Worm (Caenorhabditis elegans) whole organism, mixed stage, embryonic: ENCODE results near the gene crls-1.

ENCODE experiments used
- M03D4.4 ChIP-seq: sonication (generic microtip); optimal IDR thresholded peaks from 2 replicates; lab custom pipeline; 2017; ENCODE audit warnings: mild to moderate bottlenecking, missing genetic modification characterization, missing compliant biosample characterization
- blmp-1 ChIP-seq: fragments of 150-350 bp; optimal IDR thresholded peaks from 2 replicates; lab custom pipeline; 2014; ENCODE audit warnings: missing biosample characterization, missing genetic modification characterization
- ceh-39 ChIP-seq: fragments of 150-350 bp; optimal IDR thresholded peaks from 2 replicates; lab custom pipeline; 2014; ENCODE audit warnings: missing biosample characterization, missing genetic modification characterization
- ceh-43 ChIP-seq: fragments of 200-800 bp; sonication (Bioruptor generic); optimal IDR thresholded peaks from 2 replicates; lab custom pipeline; 2018; ENCODE audit warnings: mild to moderate bottlenecking, missing genetic modification characterization, moderate library complexity, missing compliant biosample characterization
- ces-1 ChIP-seq: fragments of 150-350 bp; optimal IDR thresholded peaks from 2 replicates; lab custom pipeline; 2014; ENCODE audit warnings: missing biosample characterization, missing genetic modification reagents, missing genetic modification characterization
- cnd-1 ChIP-seq: fragments of 200-800 bp; sonication (Bioruptor generic); optimal IDR thresholded peaks from 2 replicates; lab custom pipeline; 2018; ENCODE audit warnings: mild to moderate bottlenecking, missing genetic modification characterization, missing compliant biosample characterization
- drap-1 ChIP-seq: fragments of 200-800 bp; sonication (Bioruptor generic); optimal IDR thresholded peaks from 3 replicates; lab custom pipeline; 2018; ENCODE audit warnings: mild to moderate bottlenecking, missing genetic modification characterization, missing compliant biosample characterization
- elt-1 ChIP-seq: sonication (generic microtip); optimal IDR thresholded peaks from 2 replicates; lab custom pipeline; 2017; ENCODE audit warnings: missing genetic modification characterization, mild to moderate bottlenecking, missing compliant biosample characterization, antibody characterized with exemption, moderate library complexity, borderline replicate concordance; ENCODE audit not compliant: insufficient read depth
- elt-3 ChIP-seq: fragments of 150-350 bp; optimal IDR thresholded peaks from 2 replicates; lab custom pipeline; 2014; ENCODE audit warnings: missing biosample characterization, missing genetic modification characterization
- flh-1 ChIP-seq: fragments of 200-800 bp; sonication (Bioruptor generic); optimal IDR thresholded peaks from 2 replicates; lab custom pipeline; 2018; ENCODE audit warnings: mild to moderate bottlenecking, missing genetic modification characterization, moderate library complexity, missing compliant biosample characterization
- ham-2 ChIP-seq: fragments of 200-800 bp; sonication (Bioruptor generic); optimal IDR thresholded peaks from 2 replicates; lab custom pipeline; 2018; ENCODE audit warnings: mild to moderate bottlenecking, missing genetic modification characterization, missing compliant biosample characterization
- hlh-1 ChIP-seq: fragments of 150-350 bp; optimal IDR thresholded peaks from 2 replicates; lab custom pipeline; 2014; ENCODE audit warnings: missing biosample characterization, missing genetic modification reagents, missing genetic modification characterization
- lin-13 ChIP-seq: fragments of 150-350 bp; optimal IDR thresholded peaks from 2 replicates; lab custom pipeline; 2014; ENCODE audit warnings: missing biosample characterization, missing genetic modification characterization
- lin-32 ChIP-seq: fragments of 200-800 bp; sonication (Bioruptor generic); optimal IDR thresholded peaks from 2 replicates; lab custom pipeline; 2018; ENCODE audit warnings: mild to moderate bottlenecking, missing genetic modification characterization, missing compliant biosample characterization
- lsy-2 ChIP-seq: fragments of 150-350 bp; optimal IDR thresholded peaks from 2 replicates; lab custom pipeline; 2014; ENCODE audit warnings: missing biosample characterization, missing genetic modification characterization
- mep-1 ChIP-seq: fragments of 150-350 bp; optimal IDR thresholded peaks from 2 replicates; lab custom pipeline; 2017; ENCODE audit warnings: missing biosample characterization, missing genetic modification reagents, missing genetic modification characterization, inconsistent platforms
- mls-2 ChIP-seq: sonication (generic microtip); optimal IDR thresholded peaks from 2 replicates; lab custom pipeline; 2016; ENCODE audit warnings: mild to moderate bottlenecking, missing genetic modification characterization, moderate library complexity, missing compliant biosample characterization
- nhr-12 ChIP-seq: fragments of 150-350 bp; optimal IDR thresholded peaks from 2 replicates; lab custom pipeline; 2014; ENCODE audit warnings: missing biosample characterization, missing genetic modification characterization
- nhr-2 ChIP-seq: fragments of 150-350 bp; optimal IDR thresholded peaks from 2 replicates; lab custom pipeline; 2014; ENCODE audit warnings: missing biosample characterization, missing genetic modification characterization
- nhr-237 ChIP-seq: fragments of 150-350 bp; optimal IDR thresholded peaks from 2 replicates; lab custom pipeline; 2014; ENCODE audit warnings: missing biosample characterization, missing genetic modification characterization
- nhr-28 ChIP-seq: fragments of 150-350 bp; optimal IDR thresholded peaks from 2 replicates; lab custom pipeline; 2014; ENCODE audit warnings: missing biosample characterization, missing genetic modification characterization
- nhr-76 ChIP-seq: sonication (generic microtip); optimal IDR thresholded peaks from 2 replicates; lab custom pipeline; 2017; ENCODE audit warnings: missing biosample characterization, missing genetic modification characterization
- pha-4 ChIP-seq: fragments of 150-350 bp; optimal IDR thresholded peaks from 2 replicates; lab custom pipeline; 2018; ENCODE audit warnings: missing biosample characterization, missing genetic modification reagents, missing genetic modification characterization
- sem-2 ChIP-seq: fragments of 200-800 bp; sonication (Bioruptor generic); optimal IDR thresholded peaks from 2 replicates; lab custom pipeline; 2018; ENCODE audit warnings: mild to moderate bottlenecking, missing genetic modification characterization, missing compliant biosample characterization
- snpc-4 ChIP-seq: fragments of 150-350 bp; optimal IDR thresholded peaks from 2 replicates; lab custom pipeline; 2014; ENCODE audit warnings: missing biosample characterization, missing genetic modification characterization
- sptf-1 ChIP-seq: sonication (generic microtip); optimal IDR thresholded peaks from 2 replicates; lab custom pipeline; 2017; ENCODE audit warnings: mild to moderate bottlenecking, missing genetic modification characterization, moderate library complexity, missing compliant biosample characterization
- tbx-8 ChIP-seq: fragments of 200-800 bp; sonication (Bioruptor generic); optimal IDR thresholded peaks from 2 replicates; lab custom pipeline; 2018; ENCODE audit warnings: mild to moderate bottlenecking, missing genetic modification characterization, moderate library complexity, missing compliant biosample characterization
- unc-120 ChIP-seq: sonication (generic microtip); optimal IDR thresholded peaks from 2 replicates; lab custom pipeline; 2017; ENCODE audit warnings: missing genetic modification characterization, missing compliant biosample characterization; ENCODE audit not compliant: poor library complexity, severe bottlenecking
- unc-39 ChIP-seq: fragments of 150-350 bp; optimal IDR thresholded peaks from 2 replicates; lab custom pipeline; 2014; ENCODE audit warnings: missing biosample characterization, missing genetic modification characterization
- unc-62 ChIP-seq: fragments of 150-350 bp; optimal IDR thresholded peaks from 2 replicates; lab custom pipeline; 2014; ENCODE audit warnings: missing biosample characterization, missing genetic modification reagents, missing genetic modification characterization
- zip-8 ChIP-seq: fragments of 150-350 bp; optimal IDR thresholded peaks from 2 replicates; lab custom pipeline; 2014; ENCODE audit warnings: missing biosample characterization, missing genetic modification characterization
- ztf-11 ChIP-seq: fragments of 150-350 bp; optimal IDR thresholded peaks from 2 replicates; lab custom pipeline; 2014; ENCODE audit warnings: missing biosample characterization, missing genetic modification characterization

Gene crls-1

ce11 chrIII:896904-897303 is 12.8 kb downstream of the crls-1 start:
- TF ChIP-seq sem-2: no peak
- no peak for TF ChIP-seq snpc-4 (tag; lab: Kevin White, UChicago)
- no peak for TF ChIP-seq ham-2
- no peak for TF ChIP-seq tbx-8 (GFP tag; lab: Kevin White, UChicago)
- no peak for TF ChIP-seq ces-1 (GFP tag; lab: Kevin White, UChicago)
- TF ChIP-seq nhr-237 (tag; lab: Kevin White, UChicago): no peak
- TF ChIP-seq mep-1 (tag; lab: Kevin White, UChicago): no peak
- TF ChIP-seq unc-39 (tag; lab: Kevin White, UChicago): no peak
- TF ChIP-seq, all 35 proteins: peak for 0

- no peak for TF ChIP-seq nhr-28
- peak; percentile 18 for TF ChIP-seq hlh-1 (tag; lab: Kevin White, UChicago)
These were observed 14.2 kb downstream of the crls-1 start, which contains the start of the genes ztf-18 and F23H11.2 for ce11 chrIII:895525-895924. Gene ztf-18 (minus strand): TSS chrIII:895712. Gene F23H11.2 (plus strand): TSS chrIII:895747.

- TF ChIP-seq nhr-28: no peak
- TF ChIP-seq sptf-1 (tag; lab: Kevin White, UChicago): no peak
- TF ChIP-seq tbx-8 (GFP tag; lab: Kevin White, UChicago): no peak
- no peak for TF ChIP-seq mep-1 (tag; lab: Kevin White, UChicago)
- TF ChIP-seq ztf-11 (tag; lab: Kevin White, UChicago): no peak
- no peak for TF ChIP-seq ham-2
- TF ChIP-seq, all 35 proteins: peak for 0
These were observed 18.7 kb downstream of the crls-1 start, which contains the start of gene T24C4.10 for ce11 chrIII:891014-891413. Gene T24C4.10 (minus strand): TSS chrIII:891243.

ce11 chrIII:888983-889549 is 20.6 kb downstream of the crls-1 start:
- no peak for TF ChIP-seq lin-13 (tag; lab: Kevin White, UChicago)
- TF ChIP-seq lsy-2 (tag; lab: Kevin White, UChicago): peak; percentile 81
- TF ChIP-seq elt-1: no peak
- TF ChIP-seq lin-32 (GFP tag; lab: Kevin White, UChicago): no peak
- TF ChIP-seq nhr-12: no peak

- TF ChIP-seq flh-1 (GFP tag; lab: Kevin White, UChicago) (no peak), unc-120 (tag; lab: Kevin White, UChicago) (peak; percentile 41), pha-4 (peak; percentile 24), M03D4.4 (tag; lab: Kevin White, UChicago) (no peak), ces-1 (GFP tag; lab: Kevin White, UChicago) (peak; percentile 63), cnd-1 (tag; lab: Kevin White, UChicago) (no peak), nhr-237 (tag; lab: Kevin White, UChicago) (no peak), mep-1 (tag; lab: Kevin White, UChicago) (no peak), ham-2 (peak; percentile 23), nhr-12 (no peak), elt-3 (tag; lab: Kevin White, UChicago) (no peak), zip-8 (tag; lab: Kevin White, UChicago) (no peak), sem-2 (no peak), nhr-76 (tag; lab: Kevin White, UChicago) (peak; percentile 34), ceh-39 (tag; lab: Kevin White, UChicago) (peak; percentile 32), unc-62 (peak; percentile 16), elt-1 (no peak), lsy-2 (tag; lab: Kevin White, UChicago) (peak; percentile 21), blmp-1 (tag; lab: Kevin White, UChicago) (peak; percentile 49), lin-32 (GFP tag; lab: Kevin White, UChicago) (no peak), nhr-2 (tag; lab: Kevin White, UChicago) (no peak), ceh-43 (GFP tag; lab: Kevin White, UChicago) (no peak), drap-1 (GFP tag; lab: Kevin White, UChicago) (no peak), mls-2 (tag; lab: Kevin White, UChicago) (peak; percentile 60)
These were observed 21.8 kb downstream of the crls-1 start for ce11 chrIII:887874-888299.
